Fruit fly (Drosophila melanogaster) S2 (cell line): ENCODE results near the gene RpL34b.

ENCODE experiments used
- CG8478 ChIP-seq: fragments of >200 bp; optimal IDR thresholded peaks from 2 replicates; lab custom pipeline; 2018
- CTCF ChIP-seq, 2 experiments: fragments of >200 bp; optimal IDR thresholded peaks; 2 replicates each; lab custom pipeline; 2018

DNA sequence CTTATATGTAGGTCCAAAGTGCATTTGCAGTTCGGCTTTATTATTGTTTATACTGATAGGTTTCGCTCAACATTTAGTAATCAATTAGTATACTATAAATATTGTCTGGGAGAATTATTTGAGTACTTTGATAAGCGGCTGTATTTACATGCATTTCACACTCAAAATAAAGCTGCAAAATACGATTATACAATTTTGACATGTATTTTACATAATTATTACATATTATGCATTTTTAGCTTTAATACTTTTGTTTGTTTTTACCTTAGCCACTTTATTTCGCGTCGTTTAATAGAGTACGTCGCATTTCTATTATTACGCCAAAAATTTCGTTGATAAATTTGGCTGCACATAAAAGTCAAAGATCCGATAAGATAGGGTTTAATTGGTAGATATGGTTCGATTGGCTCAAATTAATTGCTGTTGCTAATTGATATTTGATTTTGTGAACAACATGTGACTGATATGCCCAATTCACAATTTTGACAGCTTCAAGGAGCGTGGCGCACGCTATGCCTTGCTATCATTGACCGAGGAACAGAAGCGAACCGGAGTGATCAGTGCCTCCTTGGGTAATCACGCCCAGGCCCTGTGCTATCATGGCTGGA is 35.0 kb downstream of the RpL34b start:
- no peak for TF ChIP-seq CTCF (optimal IDR thresholded peaks at IDR 0.05; lab: Kevin White, UChicago)
- TF ChIP-seq CG8478 (lab: Kevin White, UChicago): no peak
